Worm (Caenorhabditis elegans): ENCODE results near the gene paqr-2.

The paqr-2 gene

DNA sequence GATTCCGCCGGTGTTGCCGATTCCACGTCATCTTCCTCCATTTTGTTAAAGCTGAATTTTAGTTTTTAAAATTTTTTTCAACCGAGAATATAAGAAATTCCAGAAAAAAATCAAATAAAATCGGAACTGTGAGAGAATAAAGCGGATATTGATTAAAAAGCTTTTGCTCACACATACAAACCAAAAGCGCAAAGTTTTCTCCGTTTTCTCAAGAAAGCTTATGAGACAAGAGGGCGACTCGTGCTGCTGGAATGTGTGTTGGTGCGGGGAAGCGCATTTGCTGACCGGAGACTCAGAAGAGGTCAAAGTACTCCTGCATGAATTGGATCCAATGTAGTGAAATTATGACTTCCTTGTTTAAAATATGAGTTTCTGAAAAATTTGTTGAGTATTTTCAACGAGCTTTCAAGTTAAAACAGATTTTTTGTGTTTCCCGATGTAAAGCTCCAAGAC, at the start of gene paqr-2:
TSS of gene paqr-2 (minus strand) at position 51 of the 453 bp plus-strand sequence.
- TF ChIP-seq ets-4 (GFP tag; optimal IDR thresholded peaks at IDR 0.05) = no peak
- TF ChIP-seq attf-5 (GFP tag; optimal IDR thresholded peaks at IDR 0.05) = peak; percentile 52
- peak; percentile 56 for TF ChIP-seq mcd-1 (GFP tag; IDR thresholded peaks at IDR 0.05)
- TF ChIP-seq attf-3 (GFP tag; conservative IDR thresholded peaks at IDR 0.05) = no peak
- no peak for TF ChIP-seq fkh-3 (tag; optimal IDR thresholded peaks at IDR 0.05)
- TF ChIP-seq nhr-80 (tag; optimal IDR thresholded peaks at IDR 0.05) = peak; percentile 38
- TF ChIP-seq pha-4 (tag; optimal IDR thresholded peaks at IDR 0.05) = peak; percentile 11
- TF ChIP-seq hmg-1.2 (GFP tag; IDR thresholded peaks at IDR 0.05) = 0 out of 2 replicates have a peak, but pooled peaks have one; percentile 18

DNA sequence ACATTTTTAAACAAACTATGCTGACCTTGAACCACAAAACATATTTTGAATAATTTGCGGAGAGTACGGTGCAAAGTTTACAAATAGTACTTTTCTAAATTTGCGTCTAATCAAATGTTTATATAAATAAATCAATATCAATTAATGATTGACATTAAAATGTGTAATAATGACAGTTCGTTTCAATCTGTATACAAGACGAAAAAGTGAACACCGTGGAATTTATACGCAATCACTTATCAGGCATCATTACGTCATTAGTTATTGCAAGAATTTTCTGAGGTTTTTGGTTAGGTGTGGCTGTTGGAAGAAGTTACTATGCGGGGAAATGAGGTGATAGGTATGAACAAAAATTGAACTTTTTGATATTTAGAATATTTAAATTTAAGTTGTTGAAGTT, 47.4 kb upstream of the paqr-2 start:
- TF ChIP-seq nhr-80 (tag; optimal IDR thresholded peaks at IDR 0.05) (peak; percentile 47), xnd-1 (tag; optimal IDR thresholded peaks at IDR 0.05) (no peak), mes-4 (tag; optimal IDR thresholded peaks at IDR 0.05) (no peak), B0019.2 (GFP tag; conservative IDR thresholded peaks at IDR 0.05) (no peak), F22D6.2 (tag; optimal IDR thresholded peaks at IDR 0.05) (no peak), hsf-1 (GFP tag; IDR thresholded peaks at IDR 0.05) (no peak), efl-1 (GFP tag; optimal IDR thresholded peaks at IDR 0.05) (no peak), fkh-3 (tag; optimal IDR thresholded peaks at IDR 0.05) (no peak), let-526 (GFP tag; IDR thresholded peaks at IDR 0.05) (no peak), lag-1 (GFP tag; IDR thresholded peaks at IDR 0.05) (no peak), madf-10 (tag; optimal IDR thresholded peaks at IDR 0.05) (no peak), attf-5 (GFP tag; optimal IDR thresholded peaks at IDR 0.05) (no peak), let-607 (tag; optimal IDR thresholded peaks at IDR 0.05) (peak; percentile 48 to 77), dpl-1 (GFP tag; optimal IDR thresholded peaks at IDR 0.05) (no peak), ztf-26 (tag; optimal IDR thresholded peaks at IDR 0.05) (no peak)

DNA sequence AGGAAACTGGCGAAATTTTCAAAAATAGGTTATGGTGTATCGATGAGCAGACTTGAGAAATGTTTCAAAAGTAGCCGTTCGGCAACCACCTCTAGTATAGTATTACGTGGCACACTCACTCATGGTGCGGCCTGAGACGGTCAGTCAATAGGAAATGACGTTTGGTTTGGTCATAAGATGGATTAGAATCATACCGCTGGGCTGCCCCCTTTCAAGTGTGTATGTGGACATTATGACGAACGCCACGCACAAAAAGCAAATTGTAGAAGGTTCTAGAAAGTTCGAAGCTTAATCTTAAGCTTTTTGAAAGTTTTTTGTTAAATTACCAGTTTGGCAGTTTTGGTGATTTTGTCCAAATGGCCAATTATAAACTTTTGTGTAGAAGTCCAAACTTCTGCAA, 44.6 kb upstream of the paqr-2 start:
- TF ChIP-seq somi-1 (GFP tag; optimal IDR thresholded peaks at IDR 0.05) = no peak
- TF ChIP-seq hsf-1 (GFP tag; IDR thresholded peaks at IDR 0.05) = peak; percentile 50; the same call in 1 of the 2 replicates

DNA sequence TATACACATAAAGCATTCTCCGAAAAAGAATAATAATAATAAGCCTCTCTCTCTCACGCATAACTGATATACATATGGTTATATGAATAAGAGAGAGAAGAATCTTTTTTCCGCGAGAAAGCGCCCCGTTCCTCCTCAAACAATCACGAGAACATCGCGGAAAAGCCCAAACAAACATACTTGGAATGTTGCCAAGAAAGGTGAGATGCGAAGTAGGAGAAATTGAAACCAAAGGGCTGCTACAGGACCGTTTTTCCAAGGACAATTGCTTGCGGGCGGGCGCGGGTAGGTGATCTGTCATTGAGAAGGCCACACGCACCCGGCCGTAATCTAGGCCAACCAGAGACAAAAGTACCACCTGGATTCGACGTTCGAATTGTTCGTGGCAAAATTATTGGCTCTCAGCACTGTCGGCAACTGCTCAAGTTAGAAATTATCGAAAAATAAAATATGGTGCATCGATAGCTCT, 44.0 kb upstream of the paqr-2 start, which contains the start of gene dnj-24:
TSS of gene dnj-24 (minus strand) at position 419 of the 469 bp plus-strand sequence.
- TF ChIP-seq ztf-25 (GFP tag; IDR thresholded peaks at IDR 0.05) = no peak

DNA sequence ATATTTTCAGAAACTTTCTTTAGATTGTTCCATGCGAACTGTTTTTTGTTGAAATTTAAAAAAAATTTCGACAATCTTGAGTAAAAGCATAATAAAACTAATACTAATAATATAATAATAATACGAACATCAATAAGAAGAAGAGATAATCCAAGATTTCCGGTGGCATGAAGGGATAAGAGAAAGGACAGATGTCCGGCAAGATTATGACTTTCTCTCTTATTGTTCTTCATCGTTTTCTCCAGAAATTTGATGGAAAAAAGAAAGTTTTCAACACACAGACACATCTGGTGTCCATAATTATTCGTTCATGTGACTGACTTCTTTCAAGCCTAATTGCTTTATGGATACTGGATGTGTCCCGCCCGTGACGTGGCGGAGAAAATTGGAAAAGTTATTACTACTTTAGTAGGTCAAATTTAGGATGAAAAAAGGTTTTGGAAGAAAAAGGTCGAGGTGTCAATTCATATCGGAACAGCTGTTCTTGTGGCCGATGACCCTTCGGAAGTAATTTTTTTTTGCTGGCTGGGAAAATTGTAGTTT, 42.9 kb upstream of the paqr-2 start:
- TF ChIP-seq ztf-18 (tag; optimal IDR thresholded peaks at IDR 0.05) (no peak), aptf-2 (GFP tag; conservative IDR thresholded peaks at IDR 0.05) (no peak), bed-2 (GFP tag; IDR thresholded peaks at IDR 0.05) (no peak), snpc-3.4 (tag; optimal IDR thresholded peaks at IDR 0.05) (no peak), tbp1 (GFP tag; optimal IDR thresholded peaks at IDR 0.05) (no peak), F52B5.7 (tag; optimal IDR thresholded peaks at IDR 0.05) (no peak), tbx-9 (tag; optimal IDR thresholded peaks at IDR 0.05; ENCODE audit: borderline replicate concordance) (no peak), Y53F4B.3 (GFP tag; IDR thresholded peaks at IDR 0.05) (no peak), ccch-3 (GFP tag; optimal IDR thresholded peaks at IDR 0.05) (no peak), F23B12.7 (tag; optimal IDR thresholded peaks at IDR 0.05; ENCODE audit: insufficient read depth) (no peak), rec-8 (tag; optimal IDR thresholded peaks at IDR 0.05) (no peak), ztf-3 (GFP tag; optimal IDR thresholded peaks at IDR 0.05) (no peak), Y67H2A.10 (GFP tag; conservative IDR thresholded peaks at IDR 0.05) (no peak), C17E4.6 (GFP tag; IDR thresholded peaks at IDR 0.05) (no peak), F33H1.4 (GFP tag; IDR thresholded peaks at IDR 0.05) (no peak)
